Fruit fly (Drosophila melanogaster) whole organism: ENCODE measurements around the gene GC.

Experiments
- CG8478 ChIP-seq: fragments of >200 bp; optimal IDR thresholded peaks from 2 replicates; lab custom pipeline; 2018; ENCODE audit warnings: inconsistent platforms
- Dll ChIP-seq: fragments of >200 bp; optimal IDR thresholded peaks from 2 replicates; lab custom pipeline; 2017
- EcR ChIP-seq, 2 experiments: fragments of >200 bp; optimal IDR thresholded peaks; 2 replicates each; lab custom pipeline; 2017; ENCODE audit warnings: missing biosample characterization in 2 of 2, missing genetic modification characterization in 2 of 2, missing genetic modification reagents in 2 of 2
- pan ChIP-seq: fragments of >200 bp; optimal IDR thresholded peaks from 2 replicates; lab custom pipeline; 2017
- psq ChIP-seq: fragments of >200 bp; optimal IDR thresholded peaks from 2 replicates; lab custom pipeline; 2017
- usp ChIP-seq: fragments of >200 bp; optimal IDR thresholded peaks from 2 replicates; lab custom pipeline; 2017; ENCODE audit warnings: missing biosample characterization, missing genetic modification characterization, mixed read lengths

The GC gene

dm6 chr3L:1661738-1662370, 32.8 kb upstream of the GC start:
- TF ChIP-seq CG8478 (lab: Kevin White, UChicago): no peak
- TF ChIP-seq usp: no peak
- TF ChIP-seq psq (lab: Kevin White, UChicago): no peak
- no peak for TF ChIP-seq EcR (GFP tag; optimal IDR thresholded peaks at IDR 0.05; lab: Kevin White, UChicago)
- TF ChIP-seq pan (lab: Kevin White, UChicago): no peak
- no peak for TF ChIP-seq Dll (lab: Kevin White, UChicago)

- no peak for TF ChIP-seq EcR (GFP tag; optimal IDR thresholded peaks at IDR 0.05; lab: Kevin White, UChicago)
- no peak for TF ChIP-seq psq (lab: Kevin White, UChicago)
- no peak for TF ChIP-seq pan (lab: Kevin White, UChicago)
- no peak for TF ChIP-seq Dll (lab: Kevin White, UChicago)
- no peak for TF ChIP-seq usp
- no peak for TF ChIP-seq CG8478 (lab: Kevin White, UChicago)
These were observed 24.7 kb upstream of the GC start for dm6 chr3L:1653752-1654151.

dm6 chr3L:1652700-1653200, 23.6 kb upstream of the GC start, which contains the start of the genes CG7970 and Vta1:
Gene CG7970 (plus strand): TSS chr3L:1652750.
Gene Vta1 (minus strand): TSS chr3L:1652900.
- TF ChIP-seq CG8478 (lab: Kevin White, UChicago): no peak
- TF ChIP-seq Dll (lab: Kevin White, UChicago): no peak
- TF ChIP-seq EcR (GFP tag; optimal IDR thresholded peaks at IDR 0.05; lab: Kevin White, UChicago): no peak
- TF ChIP-seq pan (lab: Kevin White, UChicago): no peak
- no peak for TF ChIP-seq psq (lab: Kevin White, UChicago)
- TF ChIP-seq usp: no peak

dm6 chr3L:1649363-1649762, 20.3 kb upstream of the GC start:
- TF ChIP-seq psq (lab: Kevin White, UChicago) (no peak), usp (no peak), pan (lab: Kevin White, UChicago) (no peak), EcR (GFP tag; optimal IDR thresholded peaks at IDR 0.05; lab: Kevin White, UChicago) (no peak), Dll (lab: Kevin White, UChicago) (no peak), CG8478 (lab: Kevin White, UChicago) (no peak)

- TF ChIP-seq EcR (GFP tag; optimal IDR thresholded peaks at IDR 0.05; lab: Kevin White, UChicago): no peak
- TF ChIP-seq CG8478 (lab: Kevin White, UChicago): no peak
- no peak for TF ChIP-seq pan (lab: Kevin White, UChicago)
- TF ChIP-seq usp: no peak
- no peak for TF ChIP-seq Dll (lab: Kevin White, UChicago)
- no peak for TF ChIP-seq psq (lab: Kevin White, UChicago)
These were observed 19.7 kb upstream of the GC start, which contains the start of gene CG13920 for dm6 chr3L:1648690-1649355. Gene CG13920 (plus strand): TSS chr3L:1648944.

dm6 chr3L:1647276-1647919, 18.3 kb upstream of the GC start, which contains the start of the genes CG17249 and Bro:
Gene CG17249 (minus strand): TSS chr3L:1647464.
Gene Bro (plus strand): TSS chr3L:1647869.
- TF ChIP-seq Dll (lab: Kevin White, UChicago) (no peak), EcR (GFP tag; optimal IDR thresholded peaks at IDR 0.05; lab: Kevin White, UChicago) (no peak), pan (lab: Kevin White, UChicago) (no peak), psq (lab: Kevin White, UChicago) (no peak), usp (no peak), CG8478 (lab: Kevin White, UChicago) (no peak)

- TF ChIP-seq EcR (GFP tag; optimal IDR thresholded peaks at IDR 0.05; lab: Kevin White, UChicago) (no peak), usp (no peak), Dll (lab: Kevin White, UChicago) (no peak), psq (lab: Kevin White, UChicago) (no peak), CG8478 (lab: Kevin White, UChicago) (no peak), pan (lab: Kevin White, UChicago) (no peak)
These were observed 15.9 kb upstream of the GC start, which contains the start of the genes alphaCOP and CG13919 for dm6 chr3L:1644920-1645567. Gene alphaCOP (minus strand): TSS chr3L:1645199. Gene CG13919 (plus strand): TSS chr3L:1645467.

- TF ChIP-seq EcR (GFP tag; optimal IDR thresholded peaks at IDR 0.05; lab: Kevin White, UChicago): no peak
- no peak for TF ChIP-seq psq (lab: Kevin White, UChicago)
- no peak for TF ChIP-seq Dll (lab: Kevin White, UChicago)
- TF ChIP-seq CG8478 (lab: Kevin White, UChicago): no peak
- TF ChIP-seq usp: no peak
- no peak for TF ChIP-seq pan (lab: Kevin White, UChicago)
These were observed 10.2 kb upstream of the GC start, which contains the start of the genes Mettl2 and Bgb for dm6 chr3L:1639185-1639812. Gene Mettl2 (minus strand): TSS chr3L:1639235. Gene Bgb (plus strand): TSS chr3L:1639711.

- TF ChIP-seq psq (lab: Kevin White, UChicago): no peak
- no peak for TF ChIP-seq Dll (lab: Kevin White, UChicago)
- TF ChIP-seq usp: no peak
- TF ChIP-seq EcR (GFP tag; optimal IDR thresholded peaks at IDR 0.05; lab: Kevin White, UChicago): no peak
- TF ChIP-seq CG8478 (lab: Kevin White, UChicago): no peak
- TF ChIP-seq pan (lab: Kevin White, UChicago): no peak
These were observed 8.6 kb upstream of the GC start, which contains the start of gene nSyb for dm6 chr3L:1637652-1638051. Gene nSyb (minus strand): TSS chr3L:1637752.

dm6 chr3L:1636886-1637285, 7.8 kb upstream of the GC start:
- TF ChIP-seq Dll (lab: Kevin White, UChicago) (no peak), CG8478 (lab: Kevin White, UChicago) (no peak), usp (no peak), psq (lab: Kevin White, UChicago) (no peak), EcR (GFP tag; optimal IDR thresholded peaks at IDR 0.05; lab: Kevin White, UChicago) (no peak), pan (lab: Kevin White, UChicago) (no peak)
